Worm (Caenorhabditis elegans) whole organism, late embryonic: Measurements from ENCODE around the gene Y116A8B.1.
A peak's percentile ranks its signal among the peaks of the same experiment; 100 is the strongest.

Experiments
- C08G9.2 ChIP-seq: sonication (generic microtip); optimal IDR thresholded peaks from 2 replicates; lab custom pipeline; 2016; ENCODE audit warnings: mild to moderate bottlenecking, missing genetic modification characterization, moderate library complexity, missing compliant biosample characterization
- C38D4.7 ChIP-seq: fragments of 200-800 bp; sonication (Bioruptor generic); optimal IDR thresholded peaks from 2 replicates; lab custom pipeline; 2018; ENCODE audit warnings: mild to moderate bottlenecking, missing genetic modification characterization, moderate library complexity, missing compliant biosample characterization
- F13H6.1 ChIP-seq: sonication (generic microtip); optimal IDR thresholded peaks from 2 replicates; lab custom pipeline; 2016; ENCODE audit warnings: missing genetic modification characterization, missing compliant biosample characterization
- K02D7.2 ChIP-seq: sonication (generic microtip); optimal IDR thresholded peaks from 2 replicates; lab custom pipeline; 2017; ENCODE audit warnings: mild to moderate bottlenecking, missing genetic modification characterization, missing compliant biosample characterization
- K09A11.1 ChIP-seq: sonication (generic microtip); optimal IDR thresholded peaks from 2 replicates; lab custom pipeline; 2017; ENCODE audit warnings: antibody characterized with exemption, mild to moderate bottlenecking, missing genetic modification characterization, missing compliant biosample characterization; ENCODE audit not compliant: insufficient read depth
- Y22D7AL.16 ChIP-seq: sonication (generic microtip); optimal IDR thresholded peaks from 2 replicates; lab custom pipeline; 2016; ENCODE audit warnings: missing genetic modification characterization, missing compliant biosample characterization
- ahr-1 ChIP-seq: sonication (generic microtip); optimal IDR thresholded peaks from 2 replicates; lab custom pipeline; 2016; ENCODE audit warnings: missing genetic modification characterization, missing compliant biosample characterization
- ama-1 ChIP-seq: fragments of 150-350 bp; optimal IDR thresholded peaks from 2 replicates; lab custom pipeline; 2014
- ceh-14 ChIP-seq: sonication (generic microtip); optimal IDR thresholded peaks from 2 replicates; lab custom pipeline; 2016; ENCODE audit warnings: missing genotype, missing genetic modification characterization, missing compliant biosample characterization
- ceh-19 ChIP-seq: fragments of 200-800 bp; sonication (Bioruptor generic); optimal IDR thresholded peaks from 2 replicates; lab custom pipeline; 2018; ENCODE audit warnings: mild to moderate bottlenecking, missing genetic modification characterization, missing compliant biosample characterization
- ceh-2 ChIP-seq: sonication (generic microtip); optimal IDR thresholded peaks from 2 replicates; lab custom pipeline; 2016; ENCODE audit warnings: missing genotype, missing genetic modification characterization, missing compliant biosample characterization
- ceh-22 ChIP-seq: sonication (generic microtip); optimal IDR thresholded peaks from 2 replicates; lab custom pipeline; 2017; ENCODE audit warnings: missing biosample characterization, missing genetic modification characterization
- ceh-24 ChIP-seq: sonication (generic microtip); optimal IDR thresholded peaks from 2 replicates; lab custom pipeline; 2016; ENCODE audit warnings: mild to moderate bottlenecking, missing genetic modification characterization, missing compliant biosample characterization
- ceh-30 ChIP-seq: fragments of 150-350 bp; optimal IDR thresholded peaks from 2 replicates; lab custom pipeline; 2014; ENCODE audit warnings: missing biosample characterization, missing genetic modification characterization
- ceh-31 ChIP-seq: sonication (generic microtip); optimal IDR thresholded peaks from 2 replicates; lab custom pipeline; 2016; ENCODE audit warnings: missing genetic modification characterization, missing compliant biosample characterization
- ceh-45 ChIP-seq: fragments of 200-800 bp; sonication (Bioruptor generic); IDR thresholded peaks from 2 replicates; pipeline ENCODE4 v1.3.6; 2022; ENCODE audit warnings: missing genetic modification reagents, missing genetic modification characterization, missing compliant biosample characterization
- ceh-48 ChIP-seq: sonication (generic microtip); optimal IDR thresholded peaks from 2 replicates; lab custom pipeline; 2016; ENCODE audit warnings: missing genetic modification characterization, inconsistent platforms, missing compliant biosample characterization
- ceh-6 ChIP-seq: fragments of 200-800 bp; sonication (Bioruptor generic); optimal IDR thresholded peaks from 2 replicates; lab custom pipeline; 2018; ENCODE audit warnings: mild to moderate bottlenecking, missing genetic modification characterization, missing compliant biosample characterization
- ceh-9 ChIP-seq: sonication (generic microtip); optimal IDR thresholded peaks from 2 replicates; lab custom pipeline; 2016; ENCODE audit warnings: mild to moderate bottlenecking, missing genetic modification characterization, inconsistent platforms, missing compliant biosample characterization
- che-1 ChIP-seq: sonication (generic microtip); optimal IDR thresholded peaks from 2 replicates; lab custom pipeline; 2016; ENCODE audit warnings: mild to moderate bottlenecking, missing genetic modification characterization, missing compliant biosample characterization
- dmd-4 ChIP-seq: sonication (generic microtip); optimal IDR thresholded peaks from 2 replicates; lab custom pipeline; 2016; ENCODE audit warnings: borderline replicate concordance, missing genetic modification characterization, missing compliant biosample characterization
- dve-1 ChIP-seq: sonication (generic microtip); optimal IDR thresholded peaks from 2 replicates; lab custom pipeline; 2017; ENCODE audit warnings: antibody characterized with exemption, mild to moderate bottlenecking, missing genetic modification characterization, missing compliant biosample characterization
- elt-2 ChIP-seq: sonication (generic microtip); optimal IDR thresholded peaks from 2 replicates; lab custom pipeline; 2016; ENCODE audit warnings: missing genetic modification reagents, missing genetic modification characterization, missing compliant biosample characterization
- eyg-1 ChIP-seq: sonication (generic microtip); optimal IDR thresholded peaks from 2 replicates; lab custom pipeline; 2016; ENCODE audit warnings: missing genotype, missing genetic modification characterization, missing compliant biosample characterization
- fax-1 ChIP-seq: sonication (generic microtip); optimal IDR thresholded peaks from 2 replicates; lab custom pipeline; 2016; ENCODE audit warnings: missing genotype, missing genetic modification characterization, missing compliant biosample characterization
- fkh-10 ChIP-seq: fragments of 150-350 bp; optimal IDR thresholded peaks from 2 replicates; lab custom pipeline; 2014; ENCODE audit warnings: missing biosample characterization, missing genetic modification reagents, missing genetic modification characterization
- fkh-6 ChIP-seq: sonication (generic microtip); optimal IDR thresholded peaks from 2 replicates; lab custom pipeline; 2016; ENCODE audit warnings: missing genetic modification characterization, missing compliant biosample characterization
- gmeb-2 ChIP-seq: sonication (generic microtip); optimal IDR thresholded peaks from 2 replicates; lab custom pipeline; 2016; ENCODE audit warnings: missing genetic modification characterization, inconsistent platforms, missing compliant biosample characterization
- hlh-6 ChIP-seq: sonication (generic microtip); optimal IDR thresholded peaks from 2 replicates; lab custom pipeline; 2016; ENCODE audit warnings: missing genotype, missing genetic modification characterization, missing compliant biosample characterization
- hlh-8 ChIP-seq: sonication (generic microtip); optimal IDR thresholded peaks from 2 replicates; lab custom pipeline; 2016; ENCODE audit warnings: missing genotype, missing genetic modification characterization, missing compliant biosample characterization
- lim-6 ChIP-seq: sonication (generic microtip); optimal IDR thresholded peaks from 2 replicates; lab custom pipeline; 2016; ENCODE audit warnings: missing genetic modification characterization, missing compliant biosample characterization
- lin-11 ChIP-seq: fragments of 200-800 bp; sonication (Bioruptor generic); optimal IDR thresholded peaks from 2 replicates; lab custom pipeline; 2018; ENCODE audit warnings: mild to moderate bottlenecking, missing genetic modification characterization, missing compliant biosample characterization
- madf-2 ChIP-seq: sonication (generic microtip); optimal IDR thresholded peaks from 2 replicates; lab custom pipeline; 2017; ENCODE audit warnings: missing genetic modification characterization, missing compliant biosample characterization
- mec-3 ChIP-seq: sonication (generic microtip); optimal IDR thresholded peaks from 2 replicates; lab custom pipeline; 2016; ENCODE audit warnings: borderline replicate concordance, missing genetic modification characterization, missing compliant biosample characterization
- nfya-1 ChIP-seq: sonication (generic microtip); optimal IDR thresholded peaks from 2 replicates; lab custom pipeline; 2017; ENCODE audit warnings: missing genetic modification characterization, mild to moderate bottlenecking, missing compliant biosample characterization, antibody characterized with exemption, moderate library complexity
- nhr-11 ChIP-seq: fragments of 150-350 bp; optimal IDR thresholded peaks from 2 replicates; lab custom pipeline; 2014; ENCODE audit warnings: missing biosample characterization, missing genetic modification characterization
- nhr-232 ChIP-seq: sonication (generic microtip); optimal IDR thresholded peaks from 2 replicates; lab custom pipeline; 2016; ENCODE audit warnings: missing genetic modification characterization, missing compliant biosample characterization
- npax-4 ChIP-seq: sonication (generic microtip); optimal IDR thresholded peaks from 2 replicates; lab custom pipeline; 2016; ENCODE audit warnings: missing genetic modification characterization, missing compliant biosample characterization
- odd-2 ChIP-seq: sonication (generic microtip); optimal IDR thresholded peaks from 2 replicates; lab custom pipeline; 2017; ENCODE audit warnings: antibody characterized with exemption, mild to moderate bottlenecking, missing genetic modification characterization, missing compliant biosample characterization
- pag-3 ChIP-seq: sonication (generic microtip); optimal IDR thresholded peaks from 2 replicates; lab custom pipeline; 2016; ENCODE audit warnings: missing compliant biosample characterization, missing genetic modification characterization, borderline replicate concordance
- pax-1 ChIP-seq: fragments of 150-350 bp; optimal IDR thresholded peaks from 2 replicates; lab custom pipeline; 2014; ENCODE audit warnings: missing biosample characterization, missing genetic modification characterization
- pha-4 ChIP-seq: fragments of 150-350 bp; optimal IDR thresholded peaks from 2 replicates; lab custom pipeline; 2018; ENCODE audit warnings: missing biosample characterization, missing genetic modification reagents, missing genetic modification characterization
- pqm-1 ChIP-seq: sonication (generic microtip); optimal IDR thresholded peaks from 2 replicates; lab custom pipeline; 2016; ENCODE audit warnings: missing genetic modification characterization, missing compliant biosample characterization
- ref-2 ChIP-seq: sonication (generic microtip); optimal IDR thresholded peaks from 2 replicates; lab custom pipeline; 2016; ENCODE audit warnings: missing genetic modification characterization, missing compliant biosample characterization
- rnt-1 ChIP-seq: sonication (generic microtip); optimal IDR thresholded peaks from 2 replicates; lab custom pipeline; 2016; ENCODE audit warnings: missing genetic modification characterization, missing compliant biosample characterization
- sdc-2 ChIP-seq: sonication (generic microtip); optimal IDR thresholded peaks from 2 replicates; lab custom pipeline; 2016; ENCODE audit warnings: missing genotype, missing genetic modification characterization, missing compliant biosample characterization
- sox-2 ChIP-seq: fragments of 200-800 bp; sonication (Bioruptor generic); IDR thresholded peaks from 2 replicates; pipeline ENCODE4 v1.3.6; 2022; ENCODE audit warnings: missing genetic modification reagents, missing genetic modification characterization, missing compliant biosample characterization
- sox-4 ChIP-seq: sonication (generic microtip); optimal IDR thresholded peaks from 2 replicates; lab custom pipeline; 2017; ENCODE audit warnings: mild to moderate bottlenecking, missing genetic modification characterization, inconsistent platforms, missing compliant biosample characterization
- tbx-2 ChIP-seq: sonication (generic microtip); optimal IDR thresholded peaks from 2 replicates; lab custom pipeline; 2016; ENCODE audit warnings: missing genetic modification characterization, missing compliant biosample characterization
- unc-42 ChIP-seq: sonication (generic microtip); optimal IDR thresholded peaks from 2 replicates; lab custom pipeline; 2016; ENCODE audit warnings: missing genotype, missing genetic modification characterization, missing compliant biosample characterization
- unc-55 ChIP-seq: sonication (generic microtip); optimal IDR thresholded peaks from 2 replicates; lab custom pipeline; 2017; ENCODE audit warnings: missing biosample characterization, missing genetic modification reagents, missing genetic modification characterization
- unc-86 ChIP-seq: sonication (generic microtip); optimal IDR thresholded peaks from 2 replicates; lab custom pipeline; 2016; ENCODE audit warnings: missing genetic modification characterization, missing compliant biosample characterization
- zip-5 ChIP-seq: sonication (generic microtip); optimal IDR thresholded peaks from 2 replicates; lab custom pipeline; 2016; ENCODE audit warnings: missing genetic modification characterization, missing compliant biosample characterization
- ztf-16 ChIP-seq: sonication (generic microtip); optimal IDR thresholded peaks from 2 replicates; lab custom pipeline; 2017; ENCODE audit warnings: missing genetic modification characterization, missing compliant biosample characterization

Gene Y116A8B.1

DNA sequence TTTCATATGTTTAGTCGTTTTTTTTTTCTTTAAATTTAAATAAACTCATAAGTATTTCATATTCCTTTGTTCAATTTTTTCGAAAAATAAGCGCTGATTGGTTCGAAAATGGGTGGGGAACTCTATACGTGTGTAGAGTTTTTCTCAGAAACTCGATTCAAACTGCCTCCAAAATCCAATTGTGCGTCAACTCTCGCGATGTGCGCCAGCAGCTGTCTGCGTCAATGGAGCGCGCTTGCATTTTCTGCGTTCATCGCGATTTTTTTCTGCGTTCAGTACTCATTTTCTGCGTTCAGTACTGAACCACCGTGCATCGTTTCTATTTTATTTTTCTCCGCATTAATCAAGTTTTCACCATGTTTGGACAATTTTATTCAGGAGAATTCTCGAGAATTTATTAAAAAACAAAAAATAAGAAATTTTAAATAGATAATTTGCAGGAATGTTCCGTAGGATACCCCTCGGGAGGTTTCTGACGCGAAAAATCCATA, 33.6 kb downstream of the Y116A8B.1 start, which contains the start of gene eelo-2:
Gene eelo-2 (plus strand): TSS at position 441 of the 491 bp plus-strand sequence.
- no peak for TF ChIP-seq pag-3 (tag; lab: Kevin White, UChicago)
- TF ChIP-seq fkh-6 (tag; lab: Kevin White, UChicago) = peak; percentile 9
- TF ChIP-seq fax-1 (tag; lab: Kevin White, UChicago) = no peak
- peak; percentile 50 for TF ChIP-seq ceh-48
- peak; percentile 53 for TF ChIP-seq ceh-6 (GFP tag; lab: Kevin White, UChicago)
- TF ChIP-seq C08G9.2 (tag; lab: Kevin White, UChicago) = peak; percentile 46
- no peak for TF ChIP-seq mec-3
- TF ChIP-seq che-1 (tag; lab: Kevin White, UChicago) = no peak
- peak; percentile 86 for TF ChIP-seq ceh-31 (tag; lab: Kevin White, UChicago)
- peak; percentile 20 for TF ChIP-seq hlh-8 (tag; lab: Kevin White, UChicago)
- no peak for TF ChIP-seq lin-11 (tag; lab: Kevin White, UChicago)
- peak; percentile 45 for TF ChIP-seq dmd-4 (tag; lab: Kevin White, UChicago)
- peak; percentile 69 for TF ChIP-seq ztf-16 (tag; lab: Kevin White, UChicago)
- TF ChIP-seq K09A11.1 (tag; lab: Kevin White, UChicago) = peak; percentile 40
- TF ChIP-seq hlh-6 (tag; lab: Kevin White, UChicago) = no peak
- TF ChIP-seq ref-2 (tag; lab: Kevin White, UChicago) = peak; percentile 82
- TF ChIP-seq madf-2 = peak; percentile 33
- no peak for TF ChIP-seq ceh-9 (tag; lab: Kevin White, UChicago)
- peak; percentile 10 for TF ChIP-seq Y22D7AL.16 (tag; lab: Kevin White, UChicago)
- peak; percentile 84 for TF ChIP-seq pqm-1 (tag; lab: Kevin White, UChicago)
- TF ChIP-seq gmeb-2 (tag; lab: Kevin White, UChicago) = peak; percentile 54
- peak; percentile 57 for TF ChIP-seq fkh-10 (GFP tag; lab: Kevin White, UChicago)
- TF ChIP-seq elt-2 (tag; lab: Kevin White, UChicago) = peak; percentile 72
- TF ChIP-seq ceh-45 (GFP tag; lab: Robert Waterston, UW) = no peak
- TF ChIP-seq sdc-2 (tag; lab: Kevin White, UChicago) = peak; percentile 46
- no peak for TF ChIP-seq zip-5 (tag; lab: Kevin White, UChicago)
- TF ChIP-seq nhr-11 (tag; lab: Kevin White, UChicago) = no peak
- TF ChIP-seq nfya-1 (tag; lab: Kevin White, UChicago) = peak; percentile 93
- TF ChIP-seq F13H6.1 (tag; lab: Kevin White, UChicago) = peak; percentile 35
- TF ChIP-seq sox-2 (GFP tag; lab: Robert Waterston, UW) = 0 out of 2 replicates have a peak, but pooled peaks have one; percentile 34
- peak; percentile 49 for TF ChIP-seq ceh-14 (tag; lab: Kevin White, UChicago)
- no peak for TF ChIP-seq npax-4 (tag; lab: Kevin White, UChicago)
- TF ChIP-seq pax-1 (tag; lab: Kevin White, UChicago) = peak; percentile 61
- peak; percentile 2 for TF ChIP-seq ahr-1 (tag; lab: Kevin White, UChicago)
- peak; percentile 83 for TF ChIP-seq unc-55 (GFP tag; lab: Kevin White, UChicago)
- TF ChIP-seq tbx-2 (tag; lab: Kevin White, UChicago) = peak; percentile 87
- TF ChIP-seq eyg-1 = no peak
- peak; percentile 68 for TF ChIP-seq rnt-1 (tag; lab: Kevin White, UChicago)
- TF ChIP-seq ceh-24 (tag; lab: Kevin White, UChicago) = no peak
- peak; percentile 99 for TF ChIP-seq ceh-30
- TF ChIP-seq pha-4 (tag; lab: Kevin White, UChicago) = no peak
- no peak for TF ChIP-seq C38D4.7 (GFP tag; lab: Kevin White, UChicago)
- TF ChIP-seq unc-42 (tag; lab: Kevin White, UChicago) = peak; percentile 89
- TF ChIP-seq dve-1 (tag; lab: Kevin White, UChicago) = peak; percentile 88
- peak; percentile 6 for TF ChIP-seq ceh-19 (GFP tag; lab: Kevin White, UChicago)
- peak; percentile 63 for TF ChIP-seq unc-86 (tag; lab: Kevin White, UChicago)
- TF ChIP-seq lim-6 = peak; percentile 47
- no peak for TF ChIP-seq odd-2 (tag; lab: Kevin White, UChicago)
- TF ChIP-seq ama-1 (lab: Kevin White, UChicago) = no peak
- TF ChIP-seq ceh-2 (tag; lab: Kevin White, UChicago) = peak; percentile 49
- TF ChIP-seq nhr-232 = no peak
- no peak for TF ChIP-seq ceh-22 (tag; lab: Kevin White, UChicago)
- no peak for TF ChIP-seq sox-4 (tag; lab: Kevin White, UChicago)
- no peak for TF ChIP-seq K02D7.2
